Worm (Caenorhabditis elegans): Measurements from ENCODE around the gene his-71.

- no peak for TF ChIP-seq fkh-10 (GFP tag; optimal IDR thresholded peaks at IDR 0.05)
- no peak for TF ChIP-seq ceh-48 (tag; optimal IDR thresholded peaks at IDR 0.05)
- TF ChIP-seq pha-4 (tag; optimal IDR thresholded peaks at IDR 0.05) = no peak
- TF ChIP-seq ceh-45 (GFP tag; IDR thresholded peaks at IDR 0.05) = no peak
- no peak for TF ChIP-seq sdc-2 (tag; optimal IDR thresholded peaks at IDR 0.05)
These were observed 20.2 kb downstream of the his-71 start, which contains the start of gene sem-5 for ce11 chrX:7961623-7962022.

All from whole organism, late embryonic.